Fruit fly (Drosophila melanogaster): ENCODE data around the gene Atu.

The Atu gene

dm6 chr3R:5594878-5595277 is 18.3 kb upstream of the Atu start:
- TF ChIP-seq Dfd (GFP tag; optimal IDR thresholded peaks at IDR 0.05) = no peak
- no peak for TF ChIP-seq dmrt93B (GFP tag; optimal IDR thresholded peaks at IDR 0.05)
- no peak for TF ChIP-seq br (GFP tag; optimal IDR thresholded peaks at IDR 0.05)
- TF ChIP-seq Dif (GFP tag; optimal IDR thresholded peaks at IDR 0.05; ENCODE audit: partially characterized antibody) = no peak
- no peak for TF ChIP-seq dl (GFP tag; optimal IDR thresholded peaks at IDR 0.05; ENCODE audit: insufficient read depth in 1 of 2, partially characterized antibody in 2 of 2)
- TF ChIP-seq CG32264 (GFP tag; optimal IDR thresholded peaks at IDR 0.05) = no peak
- no peak for TF ChIP-seq Jra (GFP tag; optimal IDR thresholded peaks at IDR 0.05)
- TF ChIP-seq Myc (optimal IDR thresholded peaks at IDR 0.05) = peak; percentile 31
- TF ChIP-seq OdsH (GFP tag; optimal IDR thresholded peaks at IDR 0.05) = no peak
- TF ChIP-seq Hr78 (GFP tag; optimal IDR thresholded peaks at IDR 0.05) = no peak
- peak; percentile 3 for TF ChIP-seq N (GFP tag; optimal IDR thresholded peaks at IDR 0.05)

DNA sequence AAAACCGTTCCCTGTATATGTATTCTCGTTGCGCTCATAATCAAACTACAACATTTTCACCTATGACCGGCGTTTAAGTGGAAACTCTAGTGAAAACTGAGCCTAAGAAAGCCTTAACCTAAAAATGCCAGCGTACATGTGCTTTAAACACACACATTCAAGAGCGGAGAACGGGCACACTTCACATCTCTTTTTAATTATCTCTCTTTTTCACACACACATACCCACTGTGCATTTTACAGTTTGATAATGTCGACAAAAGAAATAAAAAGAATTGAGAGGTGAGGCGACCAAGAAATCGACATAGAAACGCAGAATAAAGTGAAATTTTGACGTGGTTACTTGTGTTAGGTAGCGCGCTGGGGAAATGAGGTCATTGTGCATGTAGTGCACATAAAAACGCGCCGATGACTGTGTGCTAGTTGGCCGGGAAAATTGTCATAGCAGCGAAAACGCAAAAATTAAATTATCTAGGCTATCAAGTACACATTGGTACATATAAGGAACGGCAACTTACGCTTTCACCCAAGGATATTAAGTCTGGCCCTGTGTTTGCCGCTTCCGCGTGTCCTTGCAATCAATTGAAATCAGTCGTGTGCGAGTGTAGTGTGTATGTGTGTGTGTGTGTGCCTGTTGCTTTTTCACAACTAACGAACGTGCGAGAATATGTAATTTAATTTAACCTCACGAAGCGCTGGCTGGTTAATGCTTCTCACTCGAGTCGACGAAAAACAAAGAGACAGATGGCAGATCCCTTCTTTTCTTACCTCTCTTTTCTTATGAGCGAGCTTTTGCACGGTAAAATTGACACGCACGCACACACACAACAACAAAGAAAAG is 13.4 kb upstream of the Atu start:
- peak; percentile 55 for TF ChIP-seq jim (GFP tag; optimal IDR thresholded peaks at IDR 0.05)
- TF ChIP-seq Abd-B (GFP tag; optimal IDR thresholded peaks at IDR 0.05) = no peak
- TF ChIP-seq rgr (GFP tag; optimal IDR thresholded peaks at IDR 0.05) = no peak
- no peak for TF ChIP-seq CrebA (GFP tag; optimal IDR thresholded peaks at IDR 0.05; ENCODE audit: borderline replicate concordance)
- peak; percentile 39 for TF ChIP-seq Myc (optimal IDR thresholded peaks at IDR 0.05)
- peak; percentile 27 for TF ChIP-seq Hr83 (GFP tag; optimal IDR thresholded peaks at IDR 0.05; ENCODE audit: poor library complexity, severe bottlenecking)
- TF ChIP-seq dl (GFP tag; optimal IDR thresholded peaks at IDR 0.05; ENCODE audit: insufficient read depth in 1 of 2, partially characterized antibody in 2 of 2) = peak in 1 of 2 experiments; percentile 56
- peak; percentile 16 for TF ChIP-seq OdsH (GFP tag; optimal IDR thresholded peaks at IDR 0.05)
- peak; percentile 6 for TF ChIP-seq Dif (GFP tag; optimal IDR thresholded peaks at IDR 0.05; ENCODE audit: partially characterized antibody)
- TF ChIP-seq woc (GFP tag; optimal IDR thresholded peaks at IDR 0.05) = peak; percentile 1

DNA sequence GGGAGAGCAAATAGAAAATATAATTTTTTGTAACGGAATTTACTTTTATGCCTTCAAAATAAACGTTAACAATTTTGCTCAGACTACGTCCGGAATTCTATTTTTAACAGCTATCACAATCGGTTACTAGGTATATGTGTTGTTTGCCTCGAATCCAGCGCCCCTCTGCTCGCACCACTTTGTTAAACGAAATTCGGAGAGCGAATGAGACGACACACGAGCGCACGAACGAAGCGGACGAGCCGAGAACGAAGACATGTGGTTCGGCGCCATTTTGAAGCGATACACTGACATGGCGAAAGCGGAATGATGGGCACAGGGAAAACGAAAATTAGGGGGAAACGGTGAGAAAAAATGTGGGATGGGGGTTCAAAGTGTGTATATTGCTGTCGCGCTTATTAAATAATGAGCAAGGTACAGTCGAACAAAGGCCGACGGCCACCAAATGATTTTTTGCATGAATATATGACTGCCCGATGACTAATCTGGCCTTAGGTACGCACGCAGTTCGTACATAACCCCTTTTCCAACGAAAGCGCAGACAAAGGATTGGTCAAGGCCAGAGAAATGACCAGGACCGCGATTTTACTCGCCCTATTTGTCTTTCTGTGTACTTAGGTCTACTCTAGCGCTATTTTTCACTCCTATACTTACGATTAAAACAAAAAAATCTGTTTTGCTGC is 12.7 kb upstream of the Atu start:
- TF ChIP-seq Dfd (GFP tag; optimal IDR thresholded peaks at IDR 0.05) (no peak), Sp1 (GFP tag; optimal IDR thresholded peaks at IDR 0.05) (peak; percentile 35), br (GFP tag; optimal IDR thresholded peaks at IDR 0.05) (peak; percentile 28), OdsH (GFP tag; optimal IDR thresholded peaks at IDR 0.05) (no peak), Rel (GFP tag; optimal IDR thresholded peaks at IDR 0.05) (no peak), Rel (tag; optimal IDR thresholded peaks at IDR 0.05) (peak; percentile 64), woc (GFP tag; optimal IDR thresholded peaks at IDR 0.05) (no peak), rgr (GFP tag; optimal IDR thresholded peaks at IDR 0.05) (peak; percentile 52), Myc (optimal IDR thresholded peaks at IDR 0.05) (peak; percentile 22), pan (optimal IDR thresholded peaks at IDR 0.05) (no peak), foxo (GFP tag; optimal IDR thresholded peaks at IDR 0.05) (peak; percentile 10 to 71), fru (GFP tag; optimal IDR thresholded peaks at IDR 0.05) (peak; percentile 1), Hr83 (GFP tag; optimal IDR thresholded peaks at IDR 0.05; ENCODE audit: poor library complexity, severe bottlenecking) (peak; percentile 71), dl (GFP tag; optimal IDR thresholded peaks at IDR 0.05; ENCODE audit: insufficient read depth in 1 of 2, partially characterized antibody in 2 of 2) (peak; percentile 8 to 39), HLH106 (tag; optimal IDR thresholded peaks at IDR 0.05) (no peak), psq (GFP tag; optimal IDR thresholded peaks at IDR 0.05) (peak; percentile 96), tai (GFP tag; optimal IDR thresholded peaks at IDR 0.05) (no peak), Hr78 (GFP tag; optimal IDR thresholded peaks at IDR 0.05) (no peak), sv (GFP tag; optimal IDR thresholded peaks at IDR 0.05) (no peak), CG32264 (GFP tag; optimal IDR thresholded peaks at IDR 0.05) (peak; percentile 50), h (GFP tag; optimal IDR thresholded peaks at IDR 0.05) (peak; percentile 65), CG9705 (GFP tag; optimal IDR thresholded peaks at IDR 0.05) (no peak), Hnf4 (GFP tag; optimal IDR thresholded peaks at IDR 0.05) (peak; percentile 76), Dif (GFP tag; optimal IDR thresholded peaks at IDR 0.05; ENCODE audit: partially characterized antibody) (peak; percentile 64), usp (GFP tag; optimal IDR thresholded peaks at IDR 0.05) (no peak), brk (GFP tag; optimal IDR thresholded peaks at IDR 0.05) (peak; percentile 75)

All from whole organism, wandering third instar larva.